Fruit fly (Drosophila melanogaster): ENCODE measurements around the gene CG32333.

dm6 chr3L:1258547-1258946 lies 17.2 kb upstream of the CG32333 start:
- TF ChIP-seq Hr4 (GFP tag; optimal IDR thresholded peaks at IDR 0.05): no peak
- TF ChIP-seq lz (GFP tag; optimal IDR thresholded peaks at IDR 0.05): no peak
- TF ChIP-seq Lpt (GFP tag; optimal IDR thresholded peaks at IDR 0.05): no peak
- TF ChIP-seq svp (GFP tag): no peak
- TF ChIP-seq Sox15 (GFP tag; optimal IDR thresholded peaks at IDR 0.05): no peak
- TF ChIP-seq CG3919 (GFP tag; optimal IDR thresholded peaks at IDR 0.05): no peak
- TF ChIP-seq Eip75B (GFP tag; optimal IDR thresholded peaks at IDR 0.05): no peak
- no peak for TF ChIP-seq esn (GFP tag; optimal IDR thresholded peaks at IDR 0.05)
- TF ChIP-seq Blimp-1 (GFP tag; optimal IDR thresholded peaks at IDR 0.05): no peak
- no peak for TF ChIP-seq Hr39 (GFP tag; optimal IDR thresholded peaks at IDR 0.05)
- no peak for TF ChIP-seq CG8119 (GFP tag; IDR thresholded peaks at IDR 0.05)
